Worm (Caenorhabditis elegans) whole organism, late embryonic: ENCODE results near the gene srlf-4.

ENCODE experiments used
- ama-1 ChIP-seq: fragments of 150-350 bp; optimal IDR thresholded peaks from 2 replicates; lab custom pipeline; 2014
- ceh-6 ChIP-seq: fragments of 200-800 bp; sonication (Bioruptor generic); optimal IDR thresholded peaks from 2 replicates; lab custom pipeline; 2018; ENCODE audit warnings: mild to moderate bottlenecking, missing genetic modification characterization, missing compliant biosample characterization
- elt-2 ChIP-seq: sonication (generic microtip); optimal IDR thresholded peaks from 2 replicates; lab custom pipeline; 2016; ENCODE audit warnings: missing genetic modification reagents, missing genetic modification characterization, missing compliant biosample characterization
- elt-4 ChIP-seq: sonication (generic microtip); optimal IDR thresholded peaks from 2 replicates; lab custom pipeline; 2016; ENCODE audit warnings: missing genetic modification characterization, missing compliant biosample characterization
- fax-1 ChIP-seq: sonication (generic microtip); optimal IDR thresholded peaks from 2 replicates; lab custom pipeline; 2016; ENCODE audit warnings: missing genotype, missing genetic modification characterization, missing compliant biosample characterization
- hlh-6 ChIP-seq: sonication (generic microtip); optimal IDR thresholded peaks from 2 replicates; lab custom pipeline; 2016; ENCODE audit warnings: missing genotype, missing genetic modification characterization, missing compliant biosample characterization
- nfya-1 ChIP-seq: sonication (generic microtip); optimal IDR thresholded peaks from 2 replicates; lab custom pipeline; 2017; ENCODE audit warnings: missing genetic modification characterization, mild to moderate bottlenecking, missing compliant biosample characterization, antibody characterized with exemption, moderate library complexity
- npax-4 ChIP-seq: sonication (generic microtip); optimal IDR thresholded peaks from 2 replicates; lab custom pipeline; 2016; ENCODE audit warnings: missing genetic modification characterization, missing compliant biosample characterization
- pag-3 ChIP-seq: sonication (generic microtip); optimal IDR thresholded peaks from 2 replicates; lab custom pipeline; 2016; ENCODE audit warnings: missing compliant biosample characterization, missing genetic modification characterization, borderline replicate concordance
- rnt-1 ChIP-seq: sonication (generic microtip); optimal IDR thresholded peaks from 2 replicates; lab custom pipeline; 2016; ENCODE audit warnings: missing genetic modification characterization, missing compliant biosample characterization
- tbx-7 ChIP-seq: sonication (generic microtip); optimal IDR thresholded peaks from 2 replicates; lab custom pipeline; 2016; ENCODE audit warnings: missing genotype, missing genetic modification characterization, missing compliant biosample characterization
- unc-86 ChIP-seq: sonication (generic microtip); optimal IDR thresholded peaks from 2 replicates; lab custom pipeline; 2016; ENCODE audit warnings: missing genetic modification characterization, missing compliant biosample characterization

- TF ChIP-seq hlh-6 (tag; lab: Kevin White, UChicago), result no peak
- TF ChIP-seq pag-3, result no peak
- TF ChIP-seq tbx-7, result no peak
- TF ChIP-seq unc-86 (tag; lab: Kevin White, UChicago), result no peak
- TF ChIP-seq elt-2 (tag; lab: Kevin White, UChicago), result no peak
- no peak for TF ChIP-seq ama-1 (lab: Kevin White, UChicago)
- TF ChIP-seq nfya-1 (tag; lab: Kevin White, UChicago), result no peak
- no peak for TF ChIP-seq npax-4 (tag; lab: Kevin White, UChicago)
- TF ChIP-seq ceh-6 (GFP tag; lab: Kevin White, UChicago), result no peak
- no peak for TF ChIP-seq fax-1 (tag; lab: Kevin White, UChicago)
- TF ChIP-seq elt-4 (tag; lab: Kevin White, UChicago), result no peak
- TF ChIP-seq rnt-1, result no peak
Measured at ce11 chrIV:12876558-12876957, 47.7 kb downstream of the srlf-4 start.
